Worm (Caenorhabditis elegans): ENCODE data around the gene fbxa-135.

The fbxa-135 gene

ce11 chrV:15442384-15442783, 40.3 kb downstream of the fbxa-135 start:
- TF ChIP-seq M03D4.4 (tag; optimal IDR thresholded peaks at IDR 0.05) (no peak), lin-32 (GFP tag; optimal IDR thresholded peaks at IDR 0.05) (no peak), nhr-28 (tag; optimal IDR thresholded peaks at IDR 0.05) (no peak), unc-62 (GFP tag; optimal IDR thresholded peaks at IDR 0.05) (no peak), blmp-1 (tag; optimal IDR thresholded peaks at IDR 0.05) (no peak)

DNA sequence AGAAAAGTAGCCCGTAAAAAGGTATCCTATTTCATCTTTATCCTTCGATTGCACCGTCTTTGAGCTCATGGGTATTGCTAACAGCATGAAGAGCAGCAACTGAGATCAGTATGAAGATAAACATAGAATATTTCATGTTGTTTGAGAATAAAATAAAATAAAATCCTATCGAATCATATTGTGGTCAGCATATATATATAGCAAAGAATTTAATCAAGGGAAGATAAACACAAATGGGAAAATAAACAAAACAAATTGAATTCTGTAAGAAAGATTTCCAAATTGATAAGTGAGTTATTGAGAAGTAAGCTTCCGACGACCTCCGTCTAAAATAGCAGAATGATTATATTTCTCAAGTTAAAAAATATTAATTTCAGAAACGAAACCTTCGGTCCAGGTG, 41.6 kb downstream of the fbxa-135 start, which contains the start of gene T26H5.10:
T26H5.10 (minus strand) TSS at position 101 of the 400 bp plus-strand sequence.
- TF ChIP-seq ceh-43 (GFP tag; optimal IDR thresholded peaks at IDR 0.05) (no peak), bed-3 (GFP tag; optimal IDR thresholded peaks at IDR 0.05) (no peak), unc-120 (tag; optimal IDR thresholded peaks at IDR 0.05; ENCODE audit: poor library complexity, severe bottlenecking) (no peak), lsy-2 (tag; optimal IDR thresholded peaks at IDR 0.05) (no peak), tbx-8 (GFP tag; optimal IDR thresholded peaks at IDR 0.05) (no peak), zip-8 (tag; optimal IDR thresholded peaks at IDR 0.05) (no peak), elt-1 (tag; optimal IDR thresholded peaks at IDR 0.05; ENCODE audit: borderline replicate concordance, insufficient read depth) (no peak), drap-1 (GFP tag; optimal IDR thresholded peaks at IDR 0.05) (no peak), ces-1 (GFP tag; optimal IDR thresholded peaks at IDR 0.05) (no peak), cnd-1 (tag; optimal IDR thresholded peaks at IDR 0.05) (no peak), nhr-237 (tag; optimal IDR thresholded peaks at IDR 0.05) (no peak), snpc-4 (tag; optimal IDR thresholded peaks at IDR 0.05) (no peak), M03D4.4 (tag; optimal IDR thresholded peaks at IDR 0.05) (no peak)

DNA sequence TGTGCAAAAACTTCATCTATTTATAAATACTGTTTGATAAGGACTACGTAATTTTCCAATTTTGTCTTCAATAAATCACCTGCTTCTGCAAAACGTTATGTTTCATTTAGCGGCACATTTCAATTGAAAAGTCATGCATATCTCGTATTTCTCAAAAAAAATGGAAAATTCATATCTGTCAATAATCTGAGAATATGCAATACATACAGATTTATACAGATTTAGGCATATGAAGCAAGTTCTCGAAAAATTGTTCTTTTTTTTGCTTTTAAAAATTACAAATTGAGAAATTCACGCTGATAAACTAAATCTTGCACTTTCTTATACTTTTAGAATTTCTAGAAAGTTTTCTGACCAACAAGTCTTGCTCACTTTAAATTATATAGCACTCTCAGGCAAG, 42.1 kb downstream of the fbxa-135 start, which contains the start of gene T26H5.11:
T26H5.11 (minus strand) TSS at position 101 of the 400 bp plus-strand sequence.
- no peak for TF ChIP-seq sptf-1 (tag; optimal IDR thresholded peaks at IDR 0.05)
- TF ChIP-seq cnd-1 (tag; optimal IDR thresholded peaks at IDR 0.05) = no peak
- no peak for TF ChIP-seq sem-2 (GFP tag; optimal IDR thresholded peaks at IDR 0.05)
- no peak for TF ChIP-seq flh-1 (GFP tag; optimal IDR thresholded peaks at IDR 0.05)
- no peak for TF ChIP-seq bed-3 (GFP tag; optimal IDR thresholded peaks at IDR 0.05)

DNA sequence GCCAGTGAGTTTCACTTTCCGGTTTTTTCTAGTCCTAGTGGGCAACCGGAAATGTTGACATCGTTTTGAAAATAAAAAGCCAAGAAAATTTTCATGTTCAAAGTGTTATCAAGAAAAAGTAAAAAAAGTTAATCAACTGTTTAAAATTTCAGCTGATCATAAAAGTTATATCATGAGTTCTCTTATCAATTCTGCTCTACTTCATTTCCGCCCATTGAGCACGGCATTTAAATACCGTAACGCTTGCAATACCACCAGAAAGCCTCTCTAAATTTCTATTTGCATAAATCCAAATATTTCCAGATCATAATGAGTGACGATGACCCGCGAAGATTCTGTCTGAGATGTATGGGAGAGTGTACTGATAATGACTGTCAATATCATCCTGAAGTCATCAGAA, 42.6 kb downstream of the fbxa-135 start, which contains the start of gene T26H5.9:
T26H5.9 (plus strand) TSS at position 302 of the 400 bp plus-strand sequence.
- TF ChIP-seq cnd-1 (tag; optimal IDR thresholded peaks at IDR 0.05) = no peak
- no peak for TF ChIP-seq lsy-2 (tag; optimal IDR thresholded peaks at IDR 0.05)
- TF ChIP-seq flh-1 (GFP tag; optimal IDR thresholded peaks at IDR 0.05) = no peak
- TF ChIP-seq sem-2 (GFP tag; optimal IDR thresholded peaks at IDR 0.05) = no peak
- no peak for TF ChIP-seq nhr-76 (tag; optimal IDR thresholded peaks at IDR 0.05)
- no peak for TF ChIP-seq ceh-39 (tag; optimal IDR thresholded peaks at IDR 0.05)
- TF ChIP-seq ceh-83 (GFP tag; optimal IDR thresholded peaks at IDR 0.05) = no peak
- no peak for TF ChIP-seq ceh-43 (GFP tag; optimal IDR thresholded peaks at IDR 0.05)
- TF ChIP-seq nhr-28 (tag; optimal IDR thresholded peaks at IDR 0.05) = no peak
- no peak for TF ChIP-seq unc-62 (GFP tag; optimal IDR thresholded peaks at IDR 0.05)
- TF ChIP-seq pha-4 (tag; optimal IDR thresholded peaks at IDR 0.05) = no peak
- no peak for TF ChIP-seq lin-32 (GFP tag; optimal IDR thresholded peaks at IDR 0.05)
- TF ChIP-seq mep-1 (tag; optimal IDR thresholded peaks at IDR 0.05) = no peak
- TF ChIP-seq ztf-11 (tag; optimal IDR thresholded peaks at IDR 0.05) = no peak

ce11 chrV:15445437-15445836, 43.4 kb downstream of the fbxa-135 start, which contains the start of gene srh-239:
srh-239 (plus strand) TSS chrV:15445737.
- no peak for TF ChIP-seq mep-1 (tag; optimal IDR thresholded peaks at IDR 0.05)
- no peak for TF ChIP-seq lin-13 (tag; optimal IDR thresholded peaks at IDR 0.05)
- TF ChIP-seq ham-2 (GFP tag; optimal IDR thresholded peaks at IDR 0.05) = no peak
- TF ChIP-seq blmp-1 (tag; optimal IDR thresholded peaks at IDR 0.05) = no peak

- TF ChIP-seq cnd-1 (tag; optimal IDR thresholded peaks at IDR 0.05) (no peak), flh-1 (GFP tag; optimal IDR thresholded peaks at IDR 0.05) (no peak), nhr-2 (tag; optimal IDR thresholded peaks at IDR 0.05) (no peak), elt-1 (tag; optimal IDR thresholded peaks at IDR 0.05; ENCODE audit: borderline replicate concordance, insufficient read depth) (no peak), tbx-8 (GFP tag; optimal IDR thresholded peaks at IDR 0.05) (no peak), nhr-76 (tag; optimal IDR thresholded peaks at IDR 0.05) (no peak), M03D4.4 (tag; optimal IDR thresholded peaks at IDR 0.05) (no peak), zip-8 (tag; optimal IDR thresholded peaks at IDR 0.05) (no peak), blmp-1 (tag; optimal IDR thresholded peaks at IDR 0.05) (no peak), ces-1 (GFP tag; optimal IDR thresholded peaks at IDR 0.05) (no peak), bed-3 (GFP tag; optimal IDR thresholded peaks at IDR 0.05) (no peak), ceh-39 (tag; optimal IDR thresholded peaks at IDR 0.05) (no peak)
These were observed 46.3 kb downstream of the fbxa-135 start, which contains the start of gene T26H5.4 for ce11 chrV:15448408-15448807. T26H5.4 (minus strand) TSS chrV:15448701.

Data from whole organism, mixed stage, embryonic.